Fruit fly (Drosophila melanogaster) whole organism, prepupa: ENCODE results near the gene ppk10.

ENCODE experiments used
- Blimp-1 ChIP-seq: fragments of 200-800 bp; sonication (Bioruptor generic); optimal IDR thresholded peaks from 3 replicates; lab custom pipeline; 2017; ENCODE audit warnings: missing biosample characterization, missing genetic modification characterization, mild to moderate bottlenecking, moderate library complexity, missing genetic modification reagents
- CG10631 ChIP-seq: fragments of 200-800 bp; sonication (Bioruptor generic); optimal IDR thresholded peaks from 2 replicates; lab custom pipeline; 2016; ENCODE audit warnings: missing biosample characterization, missing genetic modification characterization
- CG10669 ChIP-seq: fragments of 200-800 bp; sonication (Bioruptor generic); optimal IDR thresholded peaks from 3 replicates; lab custom pipeline; 2018; ENCODE audit warnings: missing biosample characterization, mild to moderate bottlenecking, missing genetic modification characterization, moderate library complexity
- CG11294 ChIP-seq: fragments of 200-800 bp; sonication (Bioruptor generic); IDR thresholded peaks from 2 replicates; pipeline ENCODE4 v1.3.6; 2022; ENCODE audit warnings: missing biosample characterization, missing genetic modification characterization
- CG11762 ChIP-seq: fragments of 200-800 bp; sonication (Bioruptor generic); optimal IDR thresholded peaks from 3 replicates; lab custom pipeline; 2016; ENCODE audit warnings: missing biosample characterization, missing genetic modification characterization; ENCODE audit not compliant: insufficient read depth
- CG15336 ChIP-seq: fragments of 200-800 bp; sonication (Bioruptor generic); IDR thresholded peaks from 2 replicates; pipeline ENCODE4 v1.3.6; 2022; ENCODE audit warnings: missing biosample characterization, missing genetic modification characterization
- CG1621 ChIP-seq: fragments of 200-800 bp; sonication (Bioruptor generic); optimal IDR thresholded peaks from 3 replicates; lab custom pipeline; 2018; ENCODE audit warnings: missing biosample characterization, mild to moderate bottlenecking, missing genetic modification characterization
- CG16779 ChIP-seq: fragments of 200-800 bp; sonication (Bioruptor generic); optimal IDR thresholded peaks from 3 replicates; lab custom pipeline; 2017; ENCODE audit warnings: missing biosample characterization, mild to moderate bottlenecking, missing genetic modification characterization
- CG3032 ChIP-seq: fragments of 200-800 bp; optimal IDR thresholded peaks from 2 replicates; lab custom pipeline; 2019; ENCODE audit warnings: missing biosample characterization, mild to moderate bottlenecking, missing genetic modification characterization, moderate library complexity
- CG31627 ChIP-seq: fragments of 200-800 bp; sonication (Bioruptor generic); optimal IDR thresholded peaks from 3 replicates; lab custom pipeline; 2016; ENCODE audit warnings: missing biosample characterization, missing genetic modification characterization
- CG34406 ChIP-seq: fragments of 200-800 bp; sonication (Bioruptor generic); optimal IDR thresholded peaks from 3 replicates; lab custom pipeline; 2016; ENCODE audit warnings: missing biosample characterization, missing genetic modification characterization
- CG3919 ChIP-seq: fragments of 200-800 bp; sonication (Bioruptor generic); optimal IDR thresholded peaks from 3 replicates; lab custom pipeline; 2016; ENCODE audit warnings: missing biosample characterization, missing genetic modification characterization
- CG4318 ChIP-seq: fragments of 200-800 bp; sonication (Bioruptor generic); optimal IDR thresholded peaks from 3 replicates; lab custom pipeline; 2017; ENCODE audit warnings: missing biosample characterization, mild to moderate bottlenecking, missing genetic modification characterization
- CG6163 ChIP-seq: fragments of 200-800 bp; sonication (Bioruptor generic); IDR thresholded peaks from 3 replicates; pipeline ENCODE4 v1.3.6; 2022; ENCODE audit warnings: missing biosample characterization, missing genetic modification characterization
- CG6276 ChIP-seq: fragments of 200-800 bp; sonication (Bioruptor generic); optimal IDR thresholded peaks from 2 replicates; lab custom pipeline; 2017; ENCODE audit warnings: missing biosample characterization, mild to moderate bottlenecking, missing genetic modification characterization
- CG6792 ChIP-seq: fragments of 200-800 bp; sonication (Bioruptor generic); optimal IDR thresholded peaks from 3 replicates; lab custom pipeline; 2016; ENCODE audit warnings: missing biosample characterization, missing genetic modification characterization
- CG6808 ChIP-seq: fragments of 200-800 bp; sonication (Bioruptor generic); optimal IDR thresholded peaks from 3 replicates; lab custom pipeline; 2017; ENCODE audit warnings: missing biosample characterization, missing genetic modification characterization, mild to moderate bottlenecking, moderate library complexity, missing genetic modification reagents
- CG6854 ChIP-seq: fragments of 200-800 bp; sonication (Bioruptor generic); optimal IDR thresholded peaks from 2 replicates; lab custom pipeline; 2017; ENCODE audit warnings: missing biosample characterization, mild to moderate bottlenecking, missing genetic modification characterization
- CG7368 ChIP-seq: fragments of 200-800 bp; sonication (Bioruptor generic); optimal IDR thresholded peaks from 3 replicates; lab custom pipeline; 2016; ENCODE audit warnings: missing biosample characterization, missing genetic modification characterization
- CG8319 ChIP-seq: fragments of 200-800 bp; sonication (Bioruptor generic); optimal IDR thresholded peaks from 3 replicates; lab custom pipeline; 2016; ENCODE audit warnings: missing biosample characterization, missing genetic modification characterization
- Eip75B ChIP-seq: fragments of 200-800 bp; sonication (Bioruptor generic); optimal IDR thresholded peaks from 3 replicates; lab custom pipeline; 2016; ENCODE audit warnings: missing biosample characterization, missing genetic modification characterization
- Eip78C ChIP-seq: fragments of 200-800 bp; sonication (Bioruptor generic); peaks from one replicate; lab custom pipeline; 2016; ENCODE audit warnings: missing biosample characterization, missing genetic modification characterization
- Eip93F ChIP-seq: fragments of 200-800 bp; sonication (Bioruptor generic); optimal IDR thresholded peaks from 2 replicates; lab custom pipeline; 2016; ENCODE audit warnings: missing biosample characterization, mild to moderate bottlenecking, missing genetic modification characterization
- Ets21C ChIP-seq: fragments of 200-800 bp; sonication (Bioruptor generic); optimal IDR thresholded peaks from 3 replicates; lab custom pipeline; 2016; ENCODE audit warnings: missing biosample characterization, missing genetic modification characterization
- Ets96B ChIP-seq: fragments of 200-800 bp; optimal IDR thresholded peaks from 2 replicates; lab custom pipeline; 2019; ENCODE audit warnings: missing biosample characterization, mild to moderate bottlenecking, missing genetic modification characterization, moderate library complexity
- Gug ChIP-seq: fragments of 200-800 bp; sonication (Bioruptor generic); IDR thresholded peaks from 2 replicates; pipeline ENCODE4 v1.3.6; 2022; ENCODE audit warnings: missing biosample characterization, missing genetic modification characterization
- Hr38 ChIP-seq: sonication (Bioruptor generic); optimal IDR thresholded peaks from 2 replicates; lab custom pipeline; 2016; ENCODE audit warnings: missing biosample characterization, missing genetic modification characterization
- Hr39 ChIP-seq: fragments of 200-800 bp; sonication (Bioruptor generic); optimal IDR thresholded peaks from 2 replicates; lab custom pipeline; 2016; ENCODE audit warnings: missing biosample characterization, missing genetic modification characterization
- Hr4 ChIP-seq: fragments of 200-800 bp; sonication (Bioruptor generic); optimal IDR thresholded peaks from 3 replicates; lab custom pipeline; 2016; ENCODE audit warnings: missing biosample characterization, missing genetic modification characterization
- Met ChIP-seq: fragments of 200-800 bp; sonication (Bioruptor generic); optimal IDR thresholded peaks from 3 replicates; lab custom pipeline; 2016; ENCODE audit warnings: missing biosample characterization, missing genetic modification characterization
- OdsH ChIP-seq: fragments of 200-800 bp; sonication (Bioruptor generic); optimal IDR thresholded peaks from 3 replicates; lab custom pipeline; 2016; ENCODE audit warnings: missing biosample characterization, missing genetic modification characterization
- Sox102F ChIP-seq: fragments of 200-800 bp; sonication (Bioruptor generic); optimal IDR thresholded peaks from 2 replicates; lab custom pipeline; 2016; ENCODE audit warnings: missing biosample characterization, mild to moderate bottlenecking, missing genetic modification characterization
- Sox14 ChIP-seq: fragments of 200-800 bp; sonication (Bioruptor generic); optimal IDR thresholded peaks from 3 replicates; lab custom pipeline; 2016; ENCODE audit warnings: missing biosample characterization, missing genetic modification characterization
- Sox15 ChIP-seq: fragments of 200-800 bp; sonication (Bioruptor generic); optimal IDR thresholded peaks from 3 replicates; lab custom pipeline; 2016; ENCODE audit warnings: missing biosample characterization, missing genetic modification characterization
- achi ChIP-seq: fragments of 200-800 bp; sonication (Bioruptor generic); optimal IDR thresholded peaks from 3 replicates; lab custom pipeline; 2016; ENCODE audit warnings: missing biosample characterization, missing genetic modification characterization
- acj6 ChIP-seq: fragments of 200-800 bp; sonication (Bioruptor generic); optimal IDR thresholded peaks from 3 replicates; lab custom pipeline; 2016; ENCODE audit warnings: missing biosample characterization, missing genetic modification characterization
- cyc ChIP-seq: fragments of 200-800 bp; sonication (Bioruptor generic); optimal IDR thresholded peaks from 3 replicates; lab custom pipeline; 2016; ENCODE audit warnings: missing biosample characterization, missing genetic modification characterization
- dac ChIP-seq: fragments of 200-800 bp; sonication (Bioruptor generic); optimal IDR thresholded peaks from 2 replicates; lab custom pipeline; 2017; ENCODE audit warnings: missing biosample characterization, mild to moderate bottlenecking, missing genetic modification characterization
- dsx ChIP-seq: fragments of 200-800 bp; optimal IDR thresholded peaks from 3 replicates; lab custom pipeline; 2019; ENCODE audit warnings: missing biosample characterization, mild to moderate bottlenecking, missing genetic modification characterization, moderate library complexity; ENCODE audit not compliant: poor library complexity, severe bottlenecking
- esn ChIP-seq: fragments of 200-800 bp; sonication (Bioruptor generic); optimal IDR thresholded peaks from 2 replicates; lab custom pipeline; 2016; ENCODE audit warnings: missing biosample characterization, mild to moderate bottlenecking, missing genetic modification characterization, moderate library complexity
- fd59A ChIP-seq: fragments of 200-800 bp; sonication (Bioruptor generic); optimal IDR thresholded peaks from 2 replicates; lab custom pipeline; 2017; ENCODE audit warnings: missing biosample characterization, mild to moderate bottlenecking, missing genetic modification characterization, missing genetic modification reagents
- net ChIP-seq: fragments of 200-800 bp; sonication (Bioruptor generic); optimal IDR thresholded peaks from 3 replicates; lab custom pipeline; 2016; ENCODE audit warnings: missing biosample characterization, missing genetic modification characterization
- pdm3 ChIP-seq: fragments of 200-800 bp; sonication (Bioruptor generic); optimal IDR thresholded peaks from 3 replicates; lab custom pipeline; 2016; ENCODE audit warnings: missing biosample characterization, missing genetic modification characterization
- salr ChIP-seq, 2 experiments: fragments of 200-800 bp; sonication (Bioruptor generic); optimal IDR thresholded peaks; 3 replicates each; lab custom pipeline; 2016 to 2018; ENCODE audit warnings: missing biosample characterization in 2 of 2, missing genetic modification characterization in 2 of 2, mild to moderate bottlenecking in 1 of 2
- svp ChIP-seq: fragments of 200-800 bp; sonication (Bioruptor generic); peaks from one replicate; lab custom pipeline; 2016; ENCODE audit warnings: missing biosample characterization, missing genetic modification characterization
- topi ChIP-seq: fragments of 200-800 bp; sonication (Bioruptor generic); optimal IDR thresholded peaks from 3 replicates; lab custom pipeline; 2016; ENCODE audit warnings: missing biosample characterization, missing genetic modification characterization
- vri ChIP-seq: fragments of 200-800 bp; sonication (Bioruptor generic); optimal IDR thresholded peaks from 3 replicates; lab custom pipeline; 2016; ENCODE audit warnings: missing biosample characterization, mild to moderate bottlenecking, missing genetic modification characterization

ppk10 gene

DNA sequence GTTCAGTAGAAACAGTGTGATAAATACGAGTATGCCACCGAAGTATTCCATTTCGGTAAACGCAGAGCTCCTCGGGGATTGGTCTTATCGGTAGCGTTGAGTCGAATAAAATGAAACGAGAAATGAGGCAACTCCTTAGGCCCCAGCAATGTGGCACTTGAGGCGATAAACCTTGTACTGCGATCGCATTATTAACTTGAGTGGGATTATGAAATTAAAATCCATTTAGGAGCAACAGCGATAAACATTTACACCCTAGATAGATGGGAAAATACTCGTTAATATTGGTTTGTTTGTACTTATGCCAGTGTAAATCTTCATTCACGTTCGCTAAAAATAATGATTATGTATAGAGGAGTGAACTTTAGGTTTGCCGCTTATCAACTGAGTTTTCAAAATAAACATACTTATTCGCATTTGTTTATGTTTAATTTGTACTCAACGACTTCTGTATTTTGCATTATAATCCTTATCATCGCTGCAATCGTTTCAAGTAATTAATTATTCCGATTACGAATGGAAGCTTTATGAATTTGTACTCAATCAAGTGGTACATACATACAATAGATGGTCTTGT lies 3.8 kb upstream of the ppk10 start:
- TF ChIP-seq Eip75B (GFP tag; lab: Kevin White, UChicago), result no peak
- no peak for TF ChIP-seq acj6 (GFP tag; lab: Kevin White, UChicago)
- TF ChIP-seq fd59A (GFP tag; lab: Kevin White, UChicago), result no peak
- TF ChIP-seq Ets96B (tag; lab: Kevin White, UChicago), result no peak
- TF ChIP-seq Eip78C (GFP tag; lab: Kevin White, UChicago), result peak; percentile 53
- no peak for TF ChIP-seq Eip93F
- peak; percentile 93 for TF ChIP-seq vri (GFP tag; lab: Kevin White, UChicago)
- TF ChIP-seq esn (GFP tag; lab: Kevin White, UChicago), result no peak
- no peak for TF ChIP-seq CG31627 (GFP tag; lab: Kevin White, UChicago)
- peak; percentile 78 for TF ChIP-seq svp
- TF ChIP-seq OdsH (GFP tag; lab: Kevin White, UChicago), result no peak

DNA sequence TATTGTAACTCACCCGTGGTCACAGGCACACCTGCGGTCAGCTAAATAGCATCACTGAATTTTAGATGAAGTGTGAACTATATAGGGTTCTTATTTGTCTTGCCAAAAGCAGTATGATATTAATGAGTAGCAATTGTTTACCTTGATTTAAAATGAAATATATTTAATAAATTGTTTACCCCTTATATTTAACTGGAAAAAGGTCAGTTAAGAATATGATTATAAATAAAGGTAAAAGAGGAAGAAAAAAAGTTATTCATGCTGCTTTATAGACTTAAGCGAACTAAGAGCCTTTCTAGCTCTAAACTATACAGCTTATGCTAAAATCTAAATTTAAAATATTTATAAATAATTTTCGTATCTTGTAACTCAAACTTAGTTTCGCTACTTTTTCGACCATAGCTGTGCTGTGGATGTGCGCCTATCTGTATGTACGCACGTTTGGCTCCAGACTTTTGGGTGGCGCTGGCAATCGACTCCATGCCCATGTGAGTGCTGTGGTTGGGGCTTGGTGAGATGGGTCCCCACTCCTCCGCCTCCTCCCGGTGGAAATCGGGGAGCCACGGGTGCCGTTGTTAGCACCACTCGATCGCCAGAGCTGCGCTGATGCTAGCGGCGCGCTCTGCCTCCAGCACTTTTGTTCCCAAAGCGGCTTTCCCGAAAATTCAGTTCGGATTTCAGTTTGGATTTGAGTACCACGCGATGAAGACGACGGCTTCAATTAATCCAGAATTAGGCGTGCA lies 10.0 kb downstream of the ppk10 start, which contains the start of gene loh:
Gene loh (plus strand): TSS at position 487 of the 743 bp plus-strand sequence.
- TF ChIP-seq Ets21C (GFP tag; lab: Kevin White, UChicago) (no peak), topi (GFP tag; lab: Kevin White, UChicago) (peak; percentile 35), CG11294 (no peak), Hr39 (no peak), cyc (GFP tag; lab: Kevin White, UChicago) (no peak), esn (GFP tag; lab: Kevin White, UChicago) (peak; percentile 60), acj6 (GFP tag; lab: Kevin White, UChicago) (peak; percentile 40), pdm3 (GFP tag; lab: Kevin White, UChicago) (no peak), CG34406 (GFP tag; lab: Kevin White, UChicago) (no peak), Met (no peak), fd59A (GFP tag; lab: Kevin White, UChicago) (no peak), CG6808 (GFP tag; lab: Kevin White, UChicago) (no peak), CG4318 (no peak), Ets96B (tag; lab: Kevin White, UChicago) (no peak), Hr38 (GFP tag; lab: Kevin White, UChicago) (no peak), CG10631 (GFP tag; lab: Kevin White, UChicago) (peak; percentile 49), CG3919 (GFP tag; lab: Kevin White, UChicago) (no peak), Gug (no peak), net (GFP tag; lab: Kevin White, UChicago) (no peak), CG6792 (GFP tag; lab: Kevin White, UChicago) (peak; percentile 37), CG1621 (tag; lab: Kevin White, UChicago) (no peak), CG8319 (GFP tag; lab: Kevin White, UChicago) (no peak), vri (GFP tag; lab: Kevin White, UChicago) (no peak), CG16779 (tag; lab: Kevin White, UChicago) (no peak), dsx (GFP tag; lab: Kevin White, UChicago) (no peak), CG3032 (peak; percentile 29), CG10669 (GFP tag; lab: Kevin White, UChicago) (no peak), Sox102F (GFP tag; lab: Kevin White, UChicago) (no peak), Sox15 (no peak), Eip75B (GFP tag; lab: Kevin White, UChicago) (no peak), salr (GFP tag; optimal IDR thresholded peaks at IDR 0.05; lab: Kevin White, UChicago) (no peak), achi (GFP tag; lab: Kevin White, UChicago) (no peak), CG15336 (GFP tag; lab: Robert Waterston, UW) (no peak; the same call in 1 of the 2 replicates), dac (GFP tag; lab: Kevin White, UChicago) (no peak), CG6163 (no peak), Blimp-1 (GFP tag; lab: Kevin White, UChicago) (peak; percentile 8), CG7368 (GFP tag; lab: Kevin White, UChicago) (no peak), Hr4 (GFP tag; lab: Kevin White, UChicago) (peak; percentile 32), svp (no peak), Sox14 (GFP tag; lab: Kevin White, UChicago) (no peak), CG6276 (GFP tag; lab: Kevin White, UChicago) (no peak), CG11762 (GFP tag; lab: Kevin White, UChicago) (no peak), CG31627 (GFP tag; lab: Kevin White, UChicago) (no peak), CG6854 (GFP tag; lab: Kevin White, UChicago) (no peak)
